Worm (Caenorhabditis elegans): ENCODE results near the gene syx-5.
A peak's percentile ranks its signal among the peaks of the same experiment; 100 is the strongest.

Gene syx-5

DNA sequence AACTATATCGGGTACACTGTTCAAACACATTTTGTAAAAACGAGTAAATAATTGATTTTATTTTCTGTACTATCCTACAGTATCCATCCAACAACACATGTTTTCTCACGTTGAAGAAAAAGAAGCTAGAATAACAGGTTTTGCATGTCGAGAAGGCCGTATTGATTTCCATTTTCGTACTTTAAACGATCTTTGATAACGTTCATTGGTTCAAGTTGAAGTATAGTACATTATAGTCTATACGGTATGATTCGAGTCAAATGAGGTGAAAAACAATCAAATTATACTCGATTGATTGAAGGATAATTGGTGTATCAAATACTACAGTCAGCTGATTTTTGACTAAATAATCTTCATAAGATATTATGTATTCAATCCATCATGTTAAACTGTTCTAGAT is 35.8 kb downstream of the syx-5 start:
- TF ChIP-seq ZK546.5 (tag; optimal IDR thresholded peaks at IDR 0.05): no peak
- peak; percentile 56 for TF ChIP-seq nhr-48 (tag; optimal IDR thresholded peaks at IDR 0.05)
- TF ChIP-seq nhr-28 (tag; optimal IDR thresholded peaks at IDR 0.05): peak; percentile 28
- peak; percentile 1 for TF ChIP-seq dve-1 (tag; optimal IDR thresholded peaks at IDR 0.05; ENCODE audit: insufficient read depth)
- peak in 1 of 2 experiments; percentile 17 for TF ChIP-seq mdl-1 (tag; optimal IDR thresholded peaks at IDR 0.05)
- peak in 1 of 2 experiments; percentile 34 for TF ChIP-seq lsy-2 (tag; optimal IDR thresholded peaks at IDR 0.05)
- no peak for TF ChIP-seq ceh-20 (GFP tag; IDR thresholded peaks at IDR 0.05)
- no peak for TF ChIP-seq unc-39 (tag; optimal IDR thresholded peaks at IDR 0.05)
- no peak for TF ChIP-seq gei-8 (GFP tag; optimal IDR thresholded peaks at IDR 0.05)
- no peak for TF ChIP-seq dpl-1 (GFP tag; optimal IDR thresholded peaks at IDR 0.05)
- peak; percentile 20 for TF ChIP-seq hlh-11 (tag; optimal IDR thresholded peaks at IDR 0.05)
- no peak for TF ChIP-seq daf-8 (GFP tag; IDR thresholded peaks at IDR 0.05)
- TF ChIP-seq nhr-77 (tag; optimal IDR thresholded peaks at IDR 0.05): no peak
- TF ChIP-seq saeg-2 (GFP tag; IDR thresholded peaks at IDR 0.05): no peak
- no peak for TF ChIP-seq daf-19 (GFP tag; conservative IDR thresholded peaks at IDR 0.05)
- TF ChIP-seq lin-15B (tag; optimal IDR thresholded peaks at IDR 0.05): no peak
- TF ChIP-seq F10B5.3 (tag; optimal IDR thresholded peaks at IDR 0.05): no peak
- TF ChIP-seq T20F7.1 (GFP tag; optimal IDR thresholded peaks at IDR 0.05): peak; percentile 24
- no peak for TF ChIP-seq lim-7 (GFP tag; IDR thresholded peaks at IDR 0.05)
- no peak for TF ChIP-seq unc-130 (GFP tag; optimal IDR thresholded peaks at IDR 0.05)
- no peak for TF ChIP-seq nhr-237 (tag; optimal IDR thresholded peaks at IDR 0.05)
- TF ChIP-seq tag-97 (GFP tag; IDR thresholded peaks at IDR 0.05): no peak
- no peak for TF ChIP-seq F26F4.8 (GFP tag; conservative IDR thresholded peaks at IDR 0.05)
- TF ChIP-seq pha-4 (GFP tag; IDR thresholded peaks at IDR 0.05): no peak
- no peak for TF ChIP-seq pha-4 (tag; optimal IDR thresholded peaks at IDR 0.05)
- no peak for TF ChIP-seq tra-1 (GFP tag; IDR thresholded peaks at IDR 0.05)
- TF ChIP-seq ZK337.2 (GFP tag; IDR thresholded peaks at IDR 0.05): no peak
- TF ChIP-seq mxl-2 (GFP tag; conservative IDR thresholded peaks at IDR 0.05): no peak
- TF ChIP-seq lin-1 (GFP tag; IDR thresholded peaks at IDR 0.05): no peak
- no peak for TF ChIP-seq fkh-10 (GFP tag; optimal IDR thresholded peaks at IDR 0.05)

ce11 chrV:11801076-11801849 is 36.6 kb downstream of the syx-5 start:
- no peak for TF ChIP-seq hmg-1.1 (GFP tag; IDR thresholded peaks at IDR 0.05)
- no peak for TF ChIP-seq nhr-11 (tag; optimal IDR thresholded peaks at IDR 0.05)
- TF ChIP-seq hlh-11 (tag; optimal IDR thresholded peaks at IDR 0.05): peak; percentile 47
- TF ChIP-seq dve-1 (tag; optimal IDR thresholded peaks at IDR 0.05; ENCODE audit: insufficient read depth): peak; percentile 51
- no peak for TF ChIP-seq set-16 (GFP tag; IDR thresholded peaks at IDR 0.05)
- no peak for TF ChIP-seq nhr-28 (tag; optimal IDR thresholded peaks at IDR 0.05)
- no peak for TF ChIP-seq spr-1 (tag; optimal IDR thresholded peaks at IDR 0.05)
- peak; percentile 91 for TF ChIP-seq aha-1 (tag)
- peak; percentile 23 for TF ChIP-seq mxl-3 (GFP tag; optimal IDR thresholded peaks at IDR 0.05)
- 0 out of 2 replicates have a peak, but pooled peaks have one; percentile 35 for TF ChIP-seq nhr-42 (GFP tag; IDR thresholded peaks at IDR 0.05)
- TF ChIP-seq cey-2 (tag; optimal IDR thresholded peaks at IDR 0.05; ENCODE audit: borderline replicate concordance, insufficient read depth): no peak
- TF ChIP-seq unc-62 (GFP tag; optimal IDR thresholded peaks at IDR 0.05 in 1 of 2): peak in 1 of 2 experiments; percentile 60
- TF ChIP-seq unc-62 (tag; optimal IDR thresholded peaks at IDR 0.05): no peak
- TF ChIP-seq php-3 (GFP tag; IDR thresholded peaks at IDR 0.05): no peak
- peak; percentile 18 to 56 for TF ChIP-seq lsy-2 (tag; optimal IDR thresholded peaks at IDR 0.05)
- TF ChIP-seq mdl-1 (tag; optimal IDR thresholded peaks at IDR 0.05): peak in 1 of 2 experiments; percentile 18
- peak; percentile 83 for TF ChIP-seq nhr-48 (tag; optimal IDR thresholded peaks at IDR 0.05)
